Worm (Caenorhabditis elegans) whole organism, L1 larva: Measurements from ENCODE around the gene F44E7.5.

Source experiments
- C34B4.2 ChIP-seq: sonication (generic microtip); optimal IDR thresholded peaks from 2 replicates; lab custom pipeline; 2017; ENCODE audit warnings: mild to moderate bottlenecking, missing genetic modification characterization, missing compliant biosample characterization
- aha-1 ChIP-seq: fragments of 150-350 bp; optimal IDR thresholded peaks from 2 replicates; lab custom pipeline; 2014; ENCODE audit warnings: missing biosample characterization, missing genetic modification characterization
- blmp-1 ChIP-seq: fragments of 150-350 bp; optimal IDR thresholded peaks from 2 replicates; lab custom pipeline; 2014; ENCODE audit warnings: missing biosample characterization, missing genetic modification characterization
- ceh-8 ChIP-seq: fragments of 200-800 bp; sonication (Bioruptor generic); optimal IDR thresholded peaks from 2 replicates; lab custom pipeline; 2018; ENCODE audit warnings: mild to moderate bottlenecking, missing genetic modification characterization, moderate library complexity, missing compliant biosample characterization
- ceh-90 ChIP-seq: sonication (generic microtip); optimal IDR thresholded peaks from 2 replicates; lab custom pipeline; 2016; ENCODE audit warnings: missing genetic modification characterization, missing compliant biosample characterization
- efl-1 ChIP-seq, 4 experiments: fragments of 150-350 bp; optimal IDR thresholded peaks in 3 of 4; peaks in 1 of 4; 1 replicate in 1 of 4; 2 replicates in 3 of 4; lab custom pipeline; 2014; ENCODE audit warnings: missing biosample characterization in 2 of 4, missing genetic modification characterization in 2 of 4, missing genetic modification reagents in 2 of 4
- egl-13 ChIP-seq: sonication (generic microtip); optimal IDR thresholded peaks from 2 replicates; lab custom pipeline; 2016; ENCODE audit warnings: missing genotype, missing genetic modification reagents, missing genetic modification characterization, missing compliant biosample characterization
- elt-2 ChIP-seq: sonication (generic microtip); optimal IDR thresholded peaks from 2 replicates; lab custom pipeline; 2016; ENCODE audit warnings: missing genetic modification characterization, mild to moderate bottlenecking, inconsistent platforms, missing compliant biosample characterization, missing genetic modification reagents
- fkh-8 ChIP-seq: sonication (generic microtip); optimal IDR thresholded peaks from 2 replicates; lab custom pipeline; 2016; ENCODE audit warnings: mild to moderate bottlenecking, missing genetic modification characterization, missing compliant biosample characterization
- fos-1 ChIP-seq: fragments of 150-350 bp; optimal IDR thresholded peaks from 2 replicates; lab custom pipeline; 2014; ENCODE audit warnings: missing biosample characterization, missing genetic modification characterization
- grh-1 ChIP-seq: fragments of 200-800 bp; sonication (Bioruptor generic); IDR thresholded peaks from 2 replicates; pipeline ENCODE4 v1.3.6; 2022; ENCODE audit warnings: missing genetic modification reagents, missing genetic modification characterization, missing compliant biosample characterization
- isw-1 ChIP-seq: fragments of 200-800 bp; sonication (Bioruptor generic); IDR thresholded peaks from 2 replicates; pipeline ENCODE4 v1.3.6; 2022; ENCODE audit warnings: missing genetic modification characterization, missing compliant biosample characterization
- jun-1 ChIP-seq: fragments of 150-350 bp; optimal IDR thresholded peaks from 2 replicates; lab custom pipeline; 2014; ENCODE audit warnings: missing biosample characterization, missing genetic modification reagents, missing genetic modification characterization
- lin-14 ChIP-seq: fragments of 200-800 bp; sonication (Bioruptor generic); optimal IDR thresholded peaks from 2 replicates; lab custom pipeline; 2018; ENCODE audit warnings: mild to moderate bottlenecking, missing genetic modification characterization, moderate library complexity, missing compliant biosample characterization
- lin-15B ChIP-seq: fragments of 150-350 bp; sonication (generic microtip); optimal IDR thresholded peaks from 3 replicates; lab custom pipeline; 2014; ENCODE audit warnings: missing biosample characterization, missing genetic modification characterization
- lin-39 ChIP-seq: fragments of 150-350 bp; optimal IDR thresholded peaks from 2 replicates; lab custom pipeline; 2014; ENCODE audit warnings: missing biosample characterization, missing genetic modification reagents, missing genetic modification characterization
- lsy-2 ChIP-seq, 2 experiments: fragments of 150-350 bp; optimal IDR thresholded peaks; 2 replicates each; lab custom pipeline; 2014; ENCODE audit warnings: missing biosample characterization in 2 of 2, missing genetic modification characterization in 2 of 2
- mab-9 ChIP-seq: fragments of 200-800 bp; sonication (Bioruptor generic); IDR thresholded peaks from 2 replicates; pipeline ENCODE4 v1.3.6; 2022; ENCODE audit warnings: missing genetic modification reagents, missing genetic modification characterization, missing compliant biosample characterization
- mep-1 ChIP-seq: fragments of 150-350 bp; optimal IDR thresholded peaks from 2 replicates; lab custom pipeline; 2014; ENCODE audit warnings: missing biosample characterization, missing genetic modification characterization
- nhr-19 ChIP-seq: fragments of 200-800 bp; sonication (Bioruptor generic); conservative IDR thresholded peaks from 2 replicates; pipeline ENCODE4 v1.3.6; 2022; ENCODE audit warnings: missing genetic modification characterization, missing compliant biosample characterization
- nhr-20 ChIP-seq: sonication (generic microtip); optimal IDR thresholded peaks from 2 replicates; lab custom pipeline; 2016; ENCODE audit warnings: mild to moderate bottlenecking, missing genetic modification characterization, missing compliant biosample characterization
- nhr-28 ChIP-seq: fragments of 150-350 bp; optimal IDR thresholded peaks from 2 replicates; lab custom pipeline; 2014; ENCODE audit warnings: missing biosample characterization, missing genetic modification characterization
- nhr-47 ChIP-seq: sonication (generic microtip); optimal IDR thresholded peaks from 2 replicates; lab custom pipeline; 2016; ENCODE audit warnings: mild to moderate bottlenecking, missing genetic modification characterization, moderate library complexity, missing compliant biosample characterization
- nhr-71 ChIP-seq: sonication (generic microtip); optimal IDR thresholded peaks from 2 replicates; lab custom pipeline; 2016; ENCODE audit warnings: mild to moderate bottlenecking, missing genetic modification characterization, moderate library complexity, missing compliant biosample characterization
- nhr-76 ChIP-seq: sonication (generic microtip); optimal IDR thresholded peaks from 2 replicates; lab custom pipeline; 2017; ENCODE audit warnings: missing biosample characterization, missing genetic modification characterization
- nhr-85 ChIP-seq: sonication (generic microtip); peaks from one replicate; lab custom pipeline; 2016; ENCODE audit warnings: missing genetic modification characterization, inconsistent platforms, missing compliant biosample characterization
- nhr-90 ChIP-seq: sonication (generic microtip); optimal IDR thresholded peaks from 2 replicates; lab custom pipeline; 2016; ENCODE audit warnings: mild to moderate bottlenecking, missing genetic modification characterization, missing compliant biosample characterization; ENCODE audit not compliant: poor library complexity
- pax-3 ChIP-seq: fragments of 200-800 bp; sonication (Bioruptor generic); optimal IDR thresholded peaks from 2 replicates; lab custom pipeline; 2018; ENCODE audit warnings: mild to moderate bottlenecking, missing genetic modification characterization, moderate library complexity, missing compliant biosample characterization
- pqm-1 ChIP-seq: sonication (generic microtip); optimal IDR thresholded peaks from 3 replicates; lab custom pipeline; 2017; ENCODE audit warnings: missing biosample characterization, missing genetic modification characterization
- rnt-1 ChIP-seq: sonication (generic microtip); optimal IDR thresholded peaks from 2 replicates; lab custom pipeline; 2016; ENCODE audit warnings: mild to moderate bottlenecking, missing genetic modification characterization, moderate library complexity, missing compliant biosample characterization
- sox-4 ChIP-seq: sonication (generic microtip); optimal IDR thresholded peaks from 2 replicates; lab custom pipeline; 2016; ENCODE audit warnings: missing genetic modification characterization, missing compliant biosample characterization
- unc-130 ChIP-seq: fragments of 150-350 bp; optimal IDR thresholded peaks from 2 replicates; lab custom pipeline; 2017; ENCODE audit warnings: missing biosample characterization, missing genetic modification characterization, inconsistent platforms
- unc-62 ChIP-seq: fragments of 150-350 bp; optimal IDR thresholded peaks from 2 replicates; lab custom pipeline; 2014; ENCODE audit warnings: missing biosample characterization, missing genetic modification reagents, missing genetic modification characterization
- unc-86 ChIP-seq: sonication (generic microtip); optimal IDR thresholded peaks from 2 replicates; lab custom pipeline; 2016; ENCODE audit warnings: missing genetic modification characterization, missing compliant biosample characterization
- vab-15 ChIP-seq: sonication (generic microtip); optimal IDR thresholded peaks from 2 replicates; lab custom pipeline; 2017; ENCODE audit warnings: missing genotype, mild to moderate bottlenecking, missing genetic modification characterization, missing compliant biosample characterization
- zag-1 ChIP-seq: fragments of 150-350 bp; optimal IDR thresholded peaks from 2 replicates; lab custom pipeline; 2014; ENCODE audit warnings: missing biosample characterization, missing genetic modification characterization
- ztf-11 ChIP-seq, 2 experiments: sonication (generic microtip); optimal IDR thresholded peaks; 2 replicates each; lab custom pipeline; 2016 to 2017; ENCODE audit warnings: missing genetic modification characterization in 2 of 2, missing biosample characterization in 1 of 2, missing compliant biosample characterization in 1 of 2

Gene F44E7.5

DNA sequence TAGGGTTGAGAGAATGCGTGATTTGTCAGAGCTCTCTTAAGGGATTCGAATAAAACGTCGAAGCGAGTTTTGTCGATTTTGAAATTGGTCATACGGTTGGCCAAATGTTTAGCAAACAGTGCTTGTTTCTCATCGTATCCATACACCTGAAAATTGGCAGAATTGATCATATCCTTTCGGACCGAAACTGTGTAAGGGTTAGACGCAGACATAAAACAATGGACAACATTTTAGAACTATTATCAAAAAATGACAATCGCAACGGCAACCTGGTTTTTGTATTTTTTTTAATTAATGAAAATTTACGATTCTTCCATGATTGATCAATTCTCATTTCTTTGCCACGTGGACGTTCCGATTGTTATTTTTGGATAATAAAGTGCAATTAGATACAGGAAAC, 6.6 kb downstream of the F44E7.5 start:
- TF ChIP-seq efl-1 (optimal IDR thresholded peaks at IDR 0.05; lab: Kevin White, UChicago) (no peak), efl-1 (GFP tag; optimal IDR thresholded peaks at IDR 0.05 in 1 of 2; lab: Kevin White, UChicago) (peak in 1 of 2 experiments; percentile 91), blmp-1 (tag; lab: Kevin White, UChicago) (no peak)

ce11 chrV:5772503-5772902, 8.2 kb downstream of the F44E7.5 start:
- TF ChIP-seq pqm-1 (tag; lab: Kevin White, UChicago), result no peak
- no peak for TF ChIP-seq C34B4.2
- no peak for TF ChIP-seq lsy-2 (tag; optimal IDR thresholded peaks at IDR 0.05; lab: Kevin White, UChicago)
- no peak for TF ChIP-seq nhr-47 (tag; lab: Kevin White, UChicago)
- TF ChIP-seq vab-15, result no peak
- no peak for TF ChIP-seq nhr-76 (tag; lab: Kevin White, UChicago)
- TF ChIP-seq zag-1 (tag; lab: Kevin White, UChicago), result no peak
- no peak for TF ChIP-seq ceh-90 (tag; lab: Kevin White, UChicago)
- TF ChIP-seq isw-1 (GFP tag; lab: Robert Waterston, UW), result no peak
- no peak for TF ChIP-seq aha-1 (tag; lab: Kevin White, UChicago)
- TF ChIP-seq nhr-71 (tag; lab: Kevin White, UChicago), result no peak
- no peak for TF ChIP-seq unc-62 (GFP tag; lab: Kevin White, UChicago)

ce11 chrV:5771627-5772026, 9.1 kb downstream of the F44E7.5 start, which contains the start of gene F44E7.3:
TSS of gene F44E7.3 (plus strand) at chrV:5771945.
- no peak for TF ChIP-seq grh-1
- no peak for TF ChIP-seq nhr-19 (GFP tag; lab: Robert Waterston, UW)
- TF ChIP-seq pax-3 (tag; lab: Kevin White, UChicago), result no peak
- no peak for TF ChIP-seq unc-62 (GFP tag; lab: Kevin White, UChicago)
- no peak for TF ChIP-seq lin-39
- no peak for TF ChIP-seq lin-15B (tag; lab: Kevin White, UChicago)
- TF ChIP-seq unc-86 (tag; lab: Kevin White, UChicago), result no peak
- no peak for TF ChIP-seq nhr-76 (tag; lab: Kevin White, UChicago)
- no peak for TF ChIP-seq mab-9
- TF ChIP-seq nhr-28, result no peak
- no peak for TF ChIP-seq nhr-85 (tag; lab: Kevin White, UChicago)
- TF ChIP-seq vab-15, result no peak
- TF ChIP-seq jun-1 (tag; lab: Kevin White, UChicago), result no peak
- no peak for TF ChIP-seq ceh-8 (GFP tag; lab: Kevin White, UChicago)
- TF ChIP-seq blmp-1 (tag; lab: Kevin White, UChicago), result no peak
- TF ChIP-seq nhr-90 (tag; lab: Kevin White, UChicago), result no peak
- no peak for TF ChIP-seq fos-1 (tag; lab: Kevin White, UChicago)

DNA sequence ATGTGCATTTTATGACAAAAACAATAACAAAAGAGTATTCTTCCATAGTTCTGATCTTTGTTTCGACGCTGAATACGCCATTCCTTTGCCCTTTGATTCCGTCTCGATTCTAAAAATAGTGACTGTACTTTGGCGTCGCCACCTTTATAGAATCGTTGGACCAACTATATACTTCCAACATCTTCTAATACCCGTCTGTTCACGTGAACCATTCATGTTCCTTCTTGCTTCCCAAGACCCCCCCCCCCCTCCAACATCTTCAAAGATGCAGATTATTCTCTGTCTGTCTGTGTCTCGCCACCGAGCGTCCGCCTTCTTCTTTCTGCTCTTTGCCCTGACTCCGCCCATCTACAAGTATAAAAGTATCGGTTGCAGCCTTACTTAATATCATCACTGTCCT, 10.7 kb downstream of the F44E7.5 start:
- TF ChIP-seq lin-14 (GFP tag; lab: Kevin White, UChicago) (peak; percentile 25), vab-15 (no peak), nhr-19 (GFP tag; lab: Robert Waterston, UW) (peak; percentile 49), nhr-71 (tag; lab: Kevin White, UChicago) (no peak), egl-13 (tag; lab: Kevin White, UChicago) (no peak), nhr-85 (tag; lab: Kevin White, UChicago) (peak; percentile 74)

DNA sequence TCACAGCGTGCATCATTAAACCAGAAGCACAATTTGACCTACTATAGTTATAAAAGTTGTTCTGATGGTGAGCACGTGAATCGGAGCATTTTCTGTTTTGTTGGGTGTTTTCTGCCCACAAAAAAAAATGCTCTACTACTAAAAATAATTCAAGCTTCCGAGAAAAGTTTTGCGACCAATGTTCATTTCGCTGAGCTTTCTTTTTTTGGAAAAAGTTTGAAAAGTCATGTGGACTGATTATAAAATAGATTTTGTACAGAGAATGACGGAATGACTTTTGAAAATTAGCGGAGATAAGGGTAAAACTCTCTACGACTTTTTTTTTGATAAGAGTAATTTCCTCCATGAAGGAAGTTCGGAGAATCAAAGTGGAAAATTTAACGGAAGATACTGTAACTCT, 11.2 kb downstream of the F44E7.5 start:
- no peak for TF ChIP-seq ceh-8 (GFP tag; lab: Kevin White, UChicago)
- no peak for TF ChIP-seq unc-130 (tag; lab: Kevin White, UChicago)
- TF ChIP-seq ztf-11 (tag; optimal IDR thresholded peaks at IDR 0.05; lab: Kevin White, UChicago), result no peak
- no peak for TF ChIP-seq nhr-20 (tag; lab: Kevin White, UChicago)
- no peak for TF ChIP-seq egl-13 (tag; lab: Kevin White, UChicago)
- no peak for TF ChIP-seq rnt-1 (tag; lab: Kevin White, UChicago)
- 0 out of 2 replicates have a peak, but pooled peaks have one; percentile 3 for TF ChIP-seq nhr-19 (GFP tag; lab: Robert Waterston, UW)
- TF ChIP-seq nhr-47 (tag; lab: Kevin White, UChicago), result peak; percentile 39
- TF ChIP-seq lin-14 (GFP tag; lab: Kevin White, UChicago), result peak; percentile 23
- TF ChIP-seq fkh-8 (tag; lab: Kevin White, UChicago), result peak; percentile 67
- TF ChIP-seq mep-1, result no peak
- peak; percentile 76 for TF ChIP-seq elt-2 (tag; lab: Kevin White, UChicago)
- TF ChIP-seq nhr-71 (tag; lab: Kevin White, UChicago), result peak; percentile 58
- TF ChIP-seq sox-4 (tag; lab: Kevin White, UChicago), result peak; percentile 57
